Fruit fly (Drosophila melanogaster) whole organism: ENCODE measurements around the gene DIP-zeta.

Experiments used
- CG8478 ChIP-seq: fragments of >200 bp; optimal IDR thresholded peaks from 2 replicates; lab custom pipeline; 2018; ENCODE audit warnings: inconsistent platforms
- Dll ChIP-seq: fragments of >200 bp; optimal IDR thresholded peaks from 2 replicates; lab custom pipeline; 2017
- EcR ChIP-seq, 2 experiments: fragments of >200 bp; optimal IDR thresholded peaks; 2 replicates each; lab custom pipeline; 2017; ENCODE audit warnings: missing biosample characterization in 2 of 2, missing genetic modification characterization in 2 of 2, missing genetic modification reagents in 2 of 2
- pan ChIP-seq: fragments of >200 bp; optimal IDR thresholded peaks from 2 replicates; lab custom pipeline; 2017
- psq ChIP-seq: fragments of >200 bp; optimal IDR thresholded peaks from 2 replicates; lab custom pipeline; 2017
- usp ChIP-seq: fragments of >200 bp; optimal IDR thresholded peaks from 2 replicates; lab custom pipeline; 2017; ENCODE audit warnings: missing biosample characterization, missing genetic modification characterization, mixed read lengths

Gene DIP-zeta

DNA sequence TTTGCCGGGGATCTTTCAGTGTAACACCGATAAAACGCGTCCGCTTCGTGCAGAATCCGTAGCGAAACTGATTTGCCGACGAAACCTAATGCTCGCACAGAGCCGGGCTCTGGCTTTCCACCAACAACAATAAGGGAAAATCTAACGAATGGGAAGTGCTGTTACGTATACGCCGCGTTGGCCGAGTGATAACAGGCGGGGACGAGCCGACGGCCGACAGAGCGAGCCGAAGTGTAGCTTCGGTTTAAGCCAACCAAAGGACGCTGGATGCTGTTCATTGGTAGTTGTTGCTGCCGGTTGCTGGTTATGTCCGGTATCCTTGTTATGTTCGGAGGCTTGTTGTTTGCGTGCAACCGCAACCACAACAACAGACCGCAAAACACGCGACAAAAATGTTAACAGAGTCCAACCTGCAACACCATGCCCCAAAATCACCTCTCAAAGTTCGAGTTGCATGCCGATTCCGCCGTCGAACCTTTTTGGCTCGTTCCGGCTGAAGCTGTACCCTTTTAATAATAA lies at the start of gene DIP-zeta:
Gene DIP-zeta (minus strand): TSS at position 71 of the 519 bp plus-strand sequence.
- TF ChIP-seq pan (lab: Kevin White, UChicago) (no peak), psq (lab: Kevin White, UChicago) (no peak), Dll (lab: Kevin White, UChicago) (no peak), usp (no peak), CG8478 (lab: Kevin White, UChicago) (no peak), EcR (GFP tag; optimal IDR thresholded peaks at IDR 0.05; lab: Kevin White, UChicago) (no peak)

DNA sequence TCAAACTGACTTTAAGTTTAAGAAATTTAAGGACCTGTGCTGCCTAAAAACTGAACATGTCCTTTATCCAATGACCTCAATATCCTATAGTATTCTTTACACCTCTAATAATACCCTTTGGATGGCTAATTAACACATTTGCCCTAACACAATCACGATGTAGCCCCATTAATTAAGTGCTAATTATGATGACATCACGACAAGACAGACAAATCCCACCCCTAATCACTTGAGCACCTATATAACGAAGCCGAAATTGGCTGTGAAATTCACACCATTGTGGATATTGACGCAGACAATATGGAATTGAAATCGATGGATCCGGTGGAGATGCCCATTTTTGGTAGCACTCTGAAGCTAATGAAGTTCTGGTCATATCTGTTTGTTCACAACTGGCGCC lies 40.5 kb upstream of the DIP-zeta start, which contains the start of gene Or30a:
Gene Or30a (plus strand): TSS at position 301 of the 400 bp plus-strand sequence.
- TF ChIP-seq psq (lab: Kevin White, UChicago) (no peak), CG8478 (lab: Kevin White, UChicago) (no peak), pan (lab: Kevin White, UChicago) (no peak), EcR (GFP tag; optimal IDR thresholded peaks at IDR 0.05; lab: Kevin White, UChicago) (no peak), usp (no peak), Dll (lab: Kevin White, UChicago) (no peak)

DNA sequence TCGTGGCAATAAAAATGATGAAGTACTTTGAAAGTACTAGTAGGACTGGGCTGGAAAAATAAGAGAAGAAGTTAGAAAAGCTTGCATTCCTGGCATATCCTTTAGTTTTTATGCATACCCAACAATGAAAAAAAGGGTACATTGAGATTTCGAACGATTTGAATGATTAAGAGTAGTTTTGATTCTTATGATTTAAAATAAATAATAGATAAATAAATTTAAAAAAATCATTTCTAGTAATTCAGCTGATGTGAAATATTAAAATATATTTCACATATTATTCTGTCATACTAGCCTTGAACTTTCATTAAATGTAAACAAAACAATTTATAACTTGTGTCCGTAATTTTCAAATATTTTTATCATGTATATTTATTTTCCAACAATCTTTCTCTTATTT lies 26.3 kb upstream of the DIP-zeta start, which contains the start of gene CG31609:
Gene CG31609 (plus strand): TSS at position 301 of the 400 bp plus-strand sequence.
- TF ChIP-seq usp: no peak

DNA sequence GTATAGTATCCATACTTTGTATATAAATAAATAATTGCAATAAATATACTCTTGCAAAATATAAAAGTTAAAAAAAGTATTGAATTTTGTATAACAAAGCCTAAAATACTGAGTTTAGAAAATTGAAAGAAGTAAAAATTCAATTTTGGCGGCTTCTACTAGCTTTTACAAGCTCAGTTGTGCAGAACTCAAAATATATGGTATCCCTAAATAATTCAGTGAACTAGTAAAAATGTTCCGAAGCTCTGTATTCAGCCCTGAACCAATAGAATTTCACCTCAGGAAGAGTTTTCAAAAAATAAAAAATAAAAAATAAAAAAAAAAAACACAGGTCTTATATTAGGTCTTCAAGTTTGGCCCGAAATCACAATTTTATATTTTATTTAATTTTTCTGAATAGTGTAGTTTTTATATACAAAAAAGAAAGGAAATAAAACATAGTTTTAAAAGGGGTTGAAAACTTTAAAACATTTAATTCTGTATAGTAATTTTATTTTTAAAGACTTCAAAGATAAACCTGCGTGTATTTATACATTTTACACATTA lies 18.7 kb upstream of the DIP-zeta start:
- TF ChIP-seq usp (no peak), CG8478 (lab: Kevin White, UChicago) (no peak), EcR (GFP tag; optimal IDR thresholded peaks at IDR 0.05; lab: Kevin White, UChicago) (no peak), pan (lab: Kevin White, UChicago) (no peak), psq (lab: Kevin White, UChicago) (no peak), Dll (lab: Kevin White, UChicago) (no peak)

DNA sequence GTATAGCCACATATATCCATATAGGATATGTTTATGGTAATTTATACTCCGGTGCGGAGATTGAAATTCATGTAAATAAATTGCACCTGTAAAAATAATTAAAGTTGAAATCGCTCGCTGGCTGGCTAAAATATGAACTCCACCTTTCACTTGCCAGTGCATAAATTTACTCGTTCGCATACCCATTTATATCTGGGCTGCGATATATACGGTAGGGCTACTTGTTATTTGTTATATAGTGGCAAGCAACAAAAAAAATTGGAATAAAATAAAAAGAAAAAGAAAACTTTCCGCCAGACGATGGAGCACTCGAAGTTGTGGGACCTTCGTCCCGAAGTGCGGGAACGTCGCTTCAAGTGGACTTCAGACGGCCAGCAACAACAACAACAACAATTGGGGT lies 12.8 kb upstream of the DIP-zeta start, which contains the start of gene Toll-4:
Gene Toll-4 (plus strand): TSS at position 301 of the 400 bp plus-strand sequence.
- TF ChIP-seq CG8478 (lab: Kevin White, UChicago) (no peak), usp (no peak), psq (lab: Kevin White, UChicago) (no peak), EcR (GFP tag; optimal IDR thresholded peaks at IDR 0.05; lab: Kevin White, UChicago) (no peak), Dll (lab: Kevin White, UChicago) (no peak), pan (lab: Kevin White, UChicago) (no peak)

DNA sequence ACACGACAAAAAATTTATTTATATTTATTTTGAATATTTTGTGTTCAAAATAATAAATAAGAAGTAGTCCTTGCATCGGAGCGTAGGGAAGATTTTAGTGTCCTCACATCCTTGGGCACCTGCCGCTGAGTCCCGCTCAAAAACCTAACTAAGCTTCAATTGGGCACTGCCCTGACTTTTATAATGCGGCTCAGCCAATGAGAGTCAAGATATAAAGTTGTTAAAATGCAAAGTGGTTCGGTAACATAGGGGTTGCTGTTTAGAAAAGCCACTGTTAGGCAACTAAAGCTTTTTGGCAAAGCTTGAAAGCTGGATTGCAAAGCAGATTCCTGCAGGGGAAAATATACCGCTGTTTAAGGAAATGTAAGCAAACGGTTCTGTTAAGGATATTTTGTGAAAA lies 11.8 kb upstream of the DIP-zeta start:
- TF ChIP-seq Dll (lab: Kevin White, UChicago) (no peak), usp (no peak), CG8478 (lab: Kevin White, UChicago) (no peak), psq (lab: Kevin White, UChicago) (no peak)

DNA sequence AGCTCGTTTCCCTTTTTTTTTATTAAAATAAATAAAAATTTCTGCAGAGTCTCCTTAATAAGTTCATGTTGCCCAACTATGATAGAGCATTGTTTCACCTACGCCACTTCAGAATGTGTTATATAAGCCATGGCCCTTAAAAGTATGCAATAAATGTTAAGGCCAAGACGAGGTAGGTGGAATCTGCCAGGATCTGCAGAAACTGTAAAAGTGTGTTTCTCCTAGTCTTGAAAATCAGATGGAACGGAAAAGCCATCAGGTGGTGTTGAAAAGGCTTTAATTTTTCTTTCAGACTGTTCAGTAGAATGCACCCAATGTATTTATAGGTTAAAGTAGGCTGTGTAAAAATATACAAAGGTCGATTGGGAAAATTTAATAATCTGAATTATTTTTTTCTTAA lies 5.9 kb upstream of the DIP-zeta start, which contains the start of gene CG12439:
Gene CG12439 (plus strand): TSS at position 301 of the 400 bp plus-strand sequence.
- TF ChIP-seq Dll (lab: Kevin White, UChicago) (no peak), CG8478 (lab: Kevin White, UChicago) (no peak), pan (lab: Kevin White, UChicago) (no peak), psq (lab: Kevin White, UChicago) (no peak), usp (no peak), EcR (GFP tag; optimal IDR thresholded peaks at IDR 0.05; lab: Kevin White, UChicago) (no peak)

DNA sequence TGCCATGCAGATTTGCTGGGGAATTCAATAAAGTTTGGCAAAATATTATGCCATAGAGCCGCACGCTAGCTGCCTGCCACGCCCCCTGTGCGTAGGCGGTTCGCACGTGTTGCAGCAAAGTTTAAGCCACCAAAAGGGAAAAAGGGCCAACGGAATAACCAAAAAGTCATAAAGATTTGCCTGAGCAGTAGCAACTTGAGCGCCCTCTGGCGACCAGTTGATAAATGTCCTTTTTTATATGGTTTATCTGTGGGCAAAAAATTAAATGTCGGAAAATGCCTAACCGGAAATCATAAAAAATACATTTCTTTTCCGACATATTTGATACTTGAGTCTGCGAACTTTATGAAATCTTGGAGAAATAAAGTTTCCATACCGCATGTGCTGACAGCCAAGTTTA lies 3.8 kb downstream of the DIP-zeta start:
- TF ChIP-seq pan (lab: Kevin White, UChicago) (no peak), CG8478 (lab: Kevin White, UChicago) (no peak), psq (lab: Kevin White, UChicago) (no peak), EcR (GFP tag; optimal IDR thresholded peaks at IDR 0.05; lab: Kevin White, UChicago) (no peak), usp (no peak), Dll (lab: Kevin White, UChicago) (no peak)

DNA sequence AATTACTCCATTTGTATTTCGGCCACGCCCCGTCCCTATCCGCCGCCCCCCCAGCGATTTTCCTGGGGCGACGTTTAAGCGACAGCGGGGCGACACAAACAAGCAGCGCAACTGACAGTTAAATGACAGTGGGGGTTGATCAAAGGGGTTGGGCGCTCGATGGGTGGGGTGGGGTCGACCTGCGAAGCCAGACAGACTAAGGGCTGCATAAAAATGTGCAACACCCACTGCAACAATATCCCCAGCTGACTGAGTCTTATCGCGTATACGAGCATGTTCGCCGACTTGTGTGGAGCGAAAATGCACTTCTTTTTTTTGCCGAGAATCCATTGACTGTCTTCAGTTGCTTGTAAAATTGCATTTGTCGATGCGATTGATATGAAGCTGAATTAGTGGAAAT lies 39.2 kb downstream of the DIP-zeta start, which contains the start of gene CG9582:
Gene CG9582 (minus strand): TSS at position 101 of the 400 bp plus-strand sequence.
- no peak for TF ChIP-seq usp
- TF ChIP-seq psq (lab: Kevin White, UChicago): no peak
- TF ChIP-seq Dll (lab: Kevin White, UChicago): no peak
- TF ChIP-seq pan (lab: Kevin White, UChicago): no peak
- TF ChIP-seq CG8478 (lab: Kevin White, UChicago): no peak
- no peak for TF ChIP-seq EcR (GFP tag; optimal IDR thresholded peaks at IDR 0.05; lab: Kevin White, UChicago)

DNA sequence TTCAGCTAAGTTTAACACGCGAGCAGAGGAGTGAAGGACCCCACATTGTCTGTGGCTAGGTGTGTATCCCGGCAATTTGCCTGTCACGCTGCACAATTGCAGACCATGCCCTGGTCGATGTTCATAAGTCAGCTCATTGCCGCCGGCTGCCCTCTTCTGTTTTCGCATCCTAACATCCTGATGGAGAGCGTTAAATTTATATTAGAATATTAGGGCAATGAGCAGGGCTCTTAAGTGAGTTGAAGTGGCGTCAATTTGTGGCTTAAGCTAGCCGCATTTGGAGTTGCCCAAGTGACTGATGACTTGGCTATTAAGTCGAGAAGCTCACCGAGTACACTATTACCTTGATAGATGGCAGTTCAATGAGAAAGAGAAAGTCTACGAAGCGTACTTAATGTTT lies 44.8 kb downstream of the DIP-zeta start:
- TF ChIP-seq usp (no peak), CG8478 (lab: Kevin White, UChicago) (no peak), EcR (GFP tag; optimal IDR thresholded peaks at IDR 0.05; lab: Kevin White, UChicago) (no peak), Dll (lab: Kevin White, UChicago) (no peak), psq (lab: Kevin White, UChicago) (no peak), pan (lab: Kevin White, UChicago) (no peak)

DNA sequence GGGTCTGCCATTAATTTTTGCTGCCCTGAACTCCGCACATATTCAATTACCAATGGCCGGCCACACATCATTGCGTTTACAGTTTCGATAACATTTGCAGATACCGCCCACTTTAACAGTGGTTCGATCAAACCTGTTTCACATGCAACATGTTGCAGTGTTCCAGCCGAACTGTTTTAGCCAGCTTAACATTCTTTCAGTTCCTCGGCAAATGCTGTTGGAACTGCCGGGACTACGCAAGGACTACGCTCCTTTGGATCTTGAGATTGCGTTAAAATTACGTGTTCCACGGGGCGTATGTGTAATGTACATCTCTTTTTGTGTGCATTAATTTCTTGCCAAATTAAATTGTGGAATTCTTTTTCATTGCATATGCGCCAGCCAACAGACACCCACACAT lies 51.5 kb downstream of the DIP-zeta start:
- TF ChIP-seq pan (lab: Kevin White, UChicago): no peak
- no peak for TF ChIP-seq CG8478 (lab: Kevin White, UChicago)
- no peak for TF ChIP-seq Dll (lab: Kevin White, UChicago)
- TF ChIP-seq usp: no peak
- TF ChIP-seq EcR (GFP tag; optimal IDR thresholded peaks at IDR 0.05; lab: Kevin White, UChicago): no peak
- TF ChIP-seq psq (lab: Kevin White, UChicago): no peak

DNA sequence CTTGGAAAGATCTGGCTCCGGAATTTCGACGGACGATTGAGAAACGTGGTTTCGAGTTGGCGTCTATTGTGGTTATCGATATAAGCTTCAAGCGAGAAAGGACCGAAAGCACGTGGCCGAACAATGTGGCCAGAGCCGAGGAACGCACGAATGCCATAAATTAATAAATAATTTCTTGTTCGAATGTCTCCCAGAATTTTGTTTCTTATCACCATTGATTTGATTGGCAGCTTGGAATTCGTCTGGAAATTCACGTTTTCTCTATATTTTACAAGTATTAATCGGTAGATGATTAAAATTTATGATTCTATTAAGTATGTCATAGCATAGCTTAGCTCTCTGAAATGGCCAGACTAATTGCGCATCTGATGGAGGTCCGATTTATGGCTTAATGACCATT lies 57.0 kb downstream of the DIP-zeta start, which contains the start of gene Rcd-1r:
Gene Rcd-1r (minus strand): TSS at position 101 of the 400 bp plus-strand sequence.
- TF ChIP-seq Dll (lab: Kevin White, UChicago) (no peak), usp (no peak), CG8478 (lab: Kevin White, UChicago) (no peak), EcR (GFP tag; optimal IDR thresholded peaks at IDR 0.05; lab: Kevin White, UChicago) (no peak), pan (lab: Kevin White, UChicago) (no peak), psq (lab: Kevin White, UChicago) (no peak)
